Worm (Caenorhabditis elegans) whole organism, L1 larva: Measurements from ENCODE around the gene vrk-1.
A peak's percentile ranks its signal among the peaks of the same experiment; 100 is the strongest.

ENCODE experiments used
- C04F5.9 ChIP-seq: sonication (generic microtip); optimal IDR thresholded peaks from 2 replicates; lab custom pipeline; 2016; ENCODE audit warnings: missing genetic modification characterization, missing compliant biosample characterization
- C16A3.4 ChIP-seq: fragments of 150-350 bp; optimal IDR thresholded peaks from 2 replicates; lab custom pipeline; 2014; ENCODE audit warnings: missing biosample characterization, missing genetic modification characterization
- C34B4.2 ChIP-seq: sonication (generic microtip); optimal IDR thresholded peaks from 2 replicates; lab custom pipeline; 2017; ENCODE audit warnings: mild to moderate bottlenecking, missing genetic modification characterization, missing compliant biosample characterization
- ama-1 ChIP-seq: fragments of 150-350 bp; optimal IDR thresholded peaks from 2 replicates; lab custom pipeline; 2014
- blmp-1 ChIP-seq: fragments of 150-350 bp; optimal IDR thresholded peaks from 2 replicates; lab custom pipeline; 2014; ENCODE audit warnings: missing biosample characterization, missing genetic modification characterization
- ceh-90 ChIP-seq: sonication (generic microtip); optimal IDR thresholded peaks from 2 replicates; lab custom pipeline; 2016; ENCODE audit warnings: missing genetic modification characterization, missing compliant biosample characterization
- ces-1 ChIP-seq: fragments of 150-350 bp; optimal IDR thresholded peaks from 2 replicates; lab custom pipeline; 2014; ENCODE audit warnings: missing biosample characterization, missing genetic modification reagents, missing genetic modification characterization
- dpl-1 ChIP-seq, 3 experiments: fragments of 150-350 bp in 2 of 3; sonication (generic microtip) in 1 of 3; optimal IDR thresholded peaks; 2 replicates each; lab custom pipeline; 2014 to 2017; ENCODE audit warnings: missing biosample characterization in 3 of 3, missing genetic modification characterization in 3 of 3, missing genetic modification reagents in 3 of 3
- dsc-1 ChIP-seq: sonication (generic microtip); optimal IDR thresholded peaks from 2 replicates; lab custom pipeline; 2016; ENCODE audit warnings: mild to moderate bottlenecking, missing genetic modification characterization, missing compliant biosample characterization
- efl-3 ChIP-seq: fragments of 200-800 bp; sonication (Bioruptor generic); optimal IDR thresholded peaks from 2 replicates; lab custom pipeline; 2018; ENCODE audit warnings: mild to moderate bottlenecking, missing genetic modification characterization, missing compliant biosample characterization
- egl-13 ChIP-seq: sonication (generic microtip); optimal IDR thresholded peaks from 2 replicates; lab custom pipeline; 2016; ENCODE audit warnings: missing genotype, missing genetic modification reagents, missing genetic modification characterization, missing compliant biosample characterization
- egl-27 ChIP-seq, 2 experiments: fragments of 150-350 bp in 1 of 2; sonication (generic microtip); optimal IDR thresholded peaks; 3 replicates each; lab custom pipeline; 2017 to 2018; ENCODE audit warnings: missing biosample characterization in 2 of 2, missing genetic modification characterization in 2 of 2, missing genetic modification reagents in 2 of 2
- elt-2 ChIP-seq: sonication (generic microtip); optimal IDR thresholded peaks from 2 replicates; lab custom pipeline; 2016; ENCODE audit warnings: missing genetic modification characterization, mild to moderate bottlenecking, inconsistent platforms, missing compliant biosample characterization, missing genetic modification reagents
- elt-3 ChIP-seq, 6 experiments: fragments of 150-350 bp in 1 of 6; sonication (generic microtip); optimal IDR thresholded peaks; 2 replicates each; lab custom pipeline; 2017 to 2018; ENCODE audit warnings: missing biosample characterization in 6 of 6, missing genetic modification characterization in 6 of 6, inconsistent platforms in 1 of 6
- ets-5 ChIP-seq: fragments of 200-800 bp; sonication (Bioruptor generic); IDR thresholded peaks from 2 replicates; pipeline ENCODE4 v1.3.6; 2022; ENCODE audit warnings: missing genetic modification characterization, missing compliant biosample characterization
- fkh-8 ChIP-seq: sonication (generic microtip); optimal IDR thresholded peaks from 2 replicates; lab custom pipeline; 2016; ENCODE audit warnings: mild to moderate bottlenecking, missing genetic modification characterization, missing compliant biosample characterization
- hlh-17 ChIP-seq: fragments of 200-800 bp; sonication (Bioruptor generic); optimal IDR thresholded peaks from 2 replicates; lab custom pipeline; 2018; ENCODE audit warnings: missing genetic modification characterization, mild to moderate bottlenecking, missing compliant biosample characterization, moderate library complexity, borderline replicate concordance
- hlh-4 ChIP-seq: sonication (generic microtip); optimal IDR thresholded peaks from 2 replicates; lab custom pipeline; 2016; ENCODE audit warnings: mild to moderate bottlenecking, missing genetic modification characterization, missing compliant biosample characterization
- hpl-2 ChIP-seq: fragments of 150-350 bp; optimal IDR thresholded peaks from 2 replicates; lab custom pipeline; 2014; ENCODE audit warnings: missing biosample characterization, missing genetic modification reagents, missing genetic modification characterization
- irx-1 ChIP-seq: sonication (generic microtip); optimal IDR thresholded peaks from 2 replicates; lab custom pipeline; 2016; ENCODE audit warnings: missing genetic modification characterization, missing compliant biosample characterization
- isw-1 ChIP-seq: fragments of 200-800 bp; sonication (Bioruptor generic); IDR thresholded peaks from 2 replicates; pipeline ENCODE4 v1.3.6; 2022; ENCODE audit warnings: missing genetic modification characterization, missing compliant biosample characterization
- jun-1 ChIP-seq: fragments of 150-350 bp; optimal IDR thresholded peaks from 2 replicates; lab custom pipeline; 2014; ENCODE audit warnings: missing biosample characterization, missing genetic modification reagents, missing genetic modification characterization
- lin-13 ChIP-seq: fragments of 150-350 bp; optimal IDR thresholded peaks from 2 replicates; lab custom pipeline; 2014; ENCODE audit warnings: missing biosample characterization, missing genetic modification reagents, missing genetic modification characterization
- lin-14 ChIP-seq: fragments of 200-800 bp; sonication (Bioruptor generic); optimal IDR thresholded peaks from 2 replicates; lab custom pipeline; 2018; ENCODE audit warnings: mild to moderate bottlenecking, missing genetic modification characterization, moderate library complexity, missing compliant biosample characterization
- lin-15B ChIP-seq: fragments of 150-350 bp; sonication (generic microtip); optimal IDR thresholded peaks from 3 replicates; lab custom pipeline; 2014; ENCODE audit warnings: missing biosample characterization, missing genetic modification characterization
- lin-35 ChIP-seq, 2 experiments: fragments of 150-350 bp; optimal IDR thresholded peaks; 2 replicates each; lab custom pipeline; 2014; ENCODE audit warnings: missing biosample characterization in 2 of 2, missing genetic modification characterization in 2 of 2, missing genetic modification reagents in 2 of 2
- lin-39 ChIP-seq: fragments of 150-350 bp; optimal IDR thresholded peaks from 2 replicates; lab custom pipeline; 2014; ENCODE audit warnings: missing biosample characterization, missing genetic modification reagents, missing genetic modification characterization
- lir-3 ChIP-seq: sonication (generic microtip); optimal IDR thresholded peaks from 2 replicates; lab custom pipeline; 2016; ENCODE audit warnings: mild to moderate bottlenecking, missing genetic modification characterization, moderate library complexity, missing compliant biosample characterization; ENCODE audit not compliant: poor library complexity
- mef-2 ChIP-seq: fragments of 150-350 bp; optimal IDR thresholded peaks from 2 replicates; lab custom pipeline; 2014; ENCODE audit warnings: missing biosample characterization, missing genetic modification characterization
- mep-1 ChIP-seq: fragments of 150-350 bp; optimal IDR thresholded peaks from 2 replicates; lab custom pipeline; 2014; ENCODE audit warnings: missing biosample characterization, missing genetic modification characterization
- nhr-11 ChIP-seq: fragments of 150-350 bp; optimal IDR thresholded peaks from 2 replicates; lab custom pipeline; 2014; ENCODE audit warnings: missing biosample characterization, missing genetic modification characterization
- nhr-12 ChIP-seq: sonication (generic microtip); optimal IDR thresholded peaks from 2 replicates; lab custom pipeline; 2017; ENCODE audit warnings: missing biosample characterization, missing genetic modification characterization
- nhr-19 ChIP-seq: fragments of 200-800 bp; sonication (Bioruptor generic); conservative IDR thresholded peaks from 2 replicates; pipeline ENCODE4 v1.3.6; 2022; ENCODE audit warnings: missing genetic modification characterization, missing compliant biosample characterization
- nhr-20 ChIP-seq: sonication (generic microtip); optimal IDR thresholded peaks from 2 replicates; lab custom pipeline; 2016; ENCODE audit warnings: mild to moderate bottlenecking, missing genetic modification characterization, missing compliant biosample characterization
- nhr-237 ChIP-seq: fragments of 150-350 bp; optimal IDR thresholded peaks from 2 replicates; lab custom pipeline; 2014; ENCODE audit warnings: missing biosample characterization, missing genetic modification characterization
- nhr-28 ChIP-seq: fragments of 150-350 bp; optimal IDR thresholded peaks from 2 replicates; lab custom pipeline; 2014; ENCODE audit warnings: missing biosample characterization, missing genetic modification characterization
- nhr-77 ChIP-seq: fragments of 150-350 bp; optimal IDR thresholded peaks from 2 replicates; lab custom pipeline; 2014; ENCODE audit warnings: missing biosample characterization, missing genetic modification characterization
- nhr-84 ChIP-seq: sonication (generic microtip); optimal IDR thresholded peaks from 2 replicates; lab custom pipeline; 2017; ENCODE audit warnings: missing biosample characterization, missing genetic modification characterization
- nhr-85 ChIP-seq: sonication (generic microtip); peaks from one replicate; lab custom pipeline; 2016; ENCODE audit warnings: missing genetic modification characterization, inconsistent platforms, missing compliant biosample characterization
- pax-3 ChIP-seq: fragments of 200-800 bp; sonication (Bioruptor generic); optimal IDR thresholded peaks from 2 replicates; lab custom pipeline; 2018; ENCODE audit warnings: mild to moderate bottlenecking, missing genetic modification characterization, moderate library complexity, missing compliant biosample characterization
- rnt-1 ChIP-seq: sonication (generic microtip); optimal IDR thresholded peaks from 2 replicates; lab custom pipeline; 2016; ENCODE audit warnings: mild to moderate bottlenecking, missing genetic modification characterization, moderate library complexity, missing compliant biosample characterization
- skn-1 ChIP-seq: fragments of 150-350 bp; optimal IDR thresholded peaks from 2 replicates; lab custom pipeline; 2014; ENCODE audit warnings: missing biosample characterization, missing genetic modification characterization
- snpc-4 ChIP-seq: fragments of 150-350 bp; optimal IDR thresholded peaks from 2 replicates; lab custom pipeline; 2014; ENCODE audit warnings: missing biosample characterization, missing genetic modification characterization
- snu-23 ChIP-seq: sonication (generic microtip); optimal IDR thresholded peaks from 2 replicates; lab custom pipeline; 2016; ENCODE audit warnings: missing genetic modification characterization, missing compliant biosample characterization
- sptf-1 ChIP-seq: fragments of 150-350 bp; optimal IDR thresholded peaks from 2 replicates; lab custom pipeline; 2014; ENCODE audit warnings: missing biosample characterization, missing genetic modification characterization
- swsn-7 ChIP-seq: sonication (generic microtip); optimal IDR thresholded peaks from 2 replicates; lab custom pipeline; 2016; ENCODE audit warnings: missing genetic modification characterization, missing compliant biosample characterization
- tbx-2 ChIP-seq: sonication (generic microtip); optimal IDR thresholded peaks from 2 replicates; lab custom pipeline; 2016; ENCODE audit warnings: missing genetic modification characterization, missing compliant biosample characterization
- tlp-1 ChIP-seq: fragments of 150-350 bp; optimal IDR thresholded peaks from 2 replicates; lab custom pipeline; 2014; ENCODE audit warnings: missing biosample characterization, missing genetic modification characterization
- unc-130 ChIP-seq: fragments of 150-350 bp; optimal IDR thresholded peaks from 2 replicates; lab custom pipeline; 2017; ENCODE audit warnings: missing biosample characterization, missing genetic modification characterization, inconsistent platforms
- unc-30 ChIP-seq: sonication (generic microtip); optimal IDR thresholded peaks from 2 replicates; lab custom pipeline; 2017; ENCODE audit warnings: missing biosample characterization, missing genetic modification characterization
- unc-98 ChIP-seq: fragments of 200-800 bp; sonication (Bioruptor generic); IDR thresholded peaks from 2 replicates; pipeline ENCODE4 v1.3.6; 2022; ENCODE audit warnings: missing genetic modification characterization, missing compliant biosample characterization
- vab-15 ChIP-seq: sonication (generic microtip); optimal IDR thresholded peaks from 2 replicates; lab custom pipeline; 2017; ENCODE audit warnings: missing genotype, mild to moderate bottlenecking, missing genetic modification characterization, missing compliant biosample characterization
- xbp-1 ChIP-seq: sonication (generic microtip); optimal IDR thresholded peaks from 2 replicates; lab custom pipeline; 2016; ENCODE audit warnings: missing genetic modification characterization, missing compliant biosample characterization
- ztf-11 ChIP-seq, 2 experiments: sonication (generic microtip); optimal IDR thresholded peaks; 2 replicates each; lab custom pipeline; 2016 to 2017; ENCODE audit warnings: missing genetic modification characterization in 2 of 2, missing biosample characterization in 1 of 2, missing compliant biosample characterization in 1 of 2
- ztf-4 ChIP-seq: fragments of 150-350 bp; optimal IDR thresholded peaks from 2 replicates; lab custom pipeline; 2014; ENCODE audit warnings: missing biosample characterization, missing genetic modification characterization

Gene vrk-1

ce11 chrII:5874130-5874529 is 47.6 kb upstream of the vrk-1 start:
- no peak for TF ChIP-seq snpc-4 (tag; lab: Kevin White, UChicago)
- TF ChIP-seq nhr-237 (tag; lab: Kevin White, UChicago): no peak
- no peak for TF ChIP-seq ztf-11 (tag; optimal IDR thresholded peaks at IDR 0.05; lab: Kevin White, UChicago)
- peak; percentile 98 for TF ChIP-seq blmp-1
- peak; percentile 90 for TF ChIP-seq nhr-85 (tag; lab: Kevin White, UChicago)
- TF ChIP-seq vab-15 (tag; lab: Kevin White, UChicago): no peak
- TF ChIP-seq skn-1 (tag; lab: Kevin White, UChicago): no peak
- TF ChIP-seq mep-1 (tag; lab: Kevin White, UChicago): peak; percentile 82
- TF ChIP-seq nhr-77: no peak
- TF ChIP-seq lin-13 (GFP tag; lab: Kevin White, UChicago): peak; percentile 1
- peak; percentile 36 for TF ChIP-seq dsc-1
- no peak for TF ChIP-seq ztf-4
- no peak for TF ChIP-seq jun-1
- TF ChIP-seq efl-3 (GFP tag; lab: Kevin White, UChicago): no peak
- no peak for TF ChIP-seq lin-39 (tag; lab: Kevin White, UChicago)
- TF ChIP-seq lir-3 (tag; lab: Kevin White, UChicago): peak; percentile 4
- TF ChIP-seq tlp-1 (tag; lab: Kevin White, UChicago): no peak
- TF ChIP-seq rnt-1 (tag; lab: Kevin White, UChicago): peak; percentile 40
- TF ChIP-seq lin-35 (GFP tag; optimal IDR thresholded peaks at IDR 0.05; lab: Kevin White, UChicago): peak; percentile 17 to 74
- no peak for TF ChIP-seq isw-1
- TF ChIP-seq C34B4.2 (tag; lab: Kevin White, UChicago): no peak
- TF ChIP-seq swsn-7 (tag; lab: Kevin White, UChicago): no peak
- no peak for TF ChIP-seq tbx-2
- TF ChIP-seq elt-3 (tag; optimal IDR thresholded peaks at IDR 0.05; lab: Kevin White, UChicago): peak in 2 of 6 experiments; percentile 31 to 64
- peak; percentile 43 for TF ChIP-seq unc-130
- TF ChIP-seq egl-13 (tag; lab: Kevin White, UChicago): no peak
- no peak for TF ChIP-seq ama-1 (lab: Kevin White, UChicago)
- TF ChIP-seq nhr-12 (tag; lab: Kevin White, UChicago): no peak
- TF ChIP-seq lin-15B: no peak
- no peak for TF ChIP-seq nhr-11
- TF ChIP-seq xbp-1 (tag; lab: Kevin White, UChicago): no peak
- TF ChIP-seq unc-30 (tag; lab: Kevin White, UChicago): no peak
- no peak for TF ChIP-seq hlh-17
- peak; percentile 23 for TF ChIP-seq fkh-8
- peak; percentile 70 for TF ChIP-seq snu-23 (GFP tag; lab: Kevin White, UChicago)
- peak; percentile 58 for TF ChIP-seq C16A3.4
- no peak for TF ChIP-seq mef-2 (tag; lab: Kevin White, UChicago)
- TF ChIP-seq egl-27 (tag; optimal IDR thresholded peaks at IDR 0.05; lab: Kevin White, UChicago): no peak
- TF ChIP-seq nhr-84 (tag; lab: Kevin White, UChicago): no peak
- peak in 2 of 3 experiments; percentile 33 to 39 for TF ChIP-seq dpl-1 (GFP tag; optimal IDR thresholded peaks at IDR 0.05; lab: Kevin White, UChicago)
- no peak for TF ChIP-seq pax-3 (tag; lab: Kevin White, UChicago)
- no peak for TF ChIP-seq nhr-28 (tag; lab: Kevin White, UChicago)
- no peak for TF ChIP-seq ces-1
- TF ChIP-seq ceh-90 (tag; lab: Kevin White, UChicago): no peak
- peak; percentile 47; the same call in 1 of the 2 replicates for TF ChIP-seq nhr-19 (GFP tag; lab: Robert Waterston, UW)
- peak; percentile 79 for TF ChIP-seq lin-14 (GFP tag; lab: Kevin White, UChicago)
- no peak for TF ChIP-seq hpl-2
- peak; percentile 16 for TF ChIP-seq irx-1 (tag; lab: Kevin White, UChicago)
- TF ChIP-seq unc-98: no peak
- TF ChIP-seq sptf-1 (tag; lab: Kevin White, UChicago): no peak
- no peak for TF ChIP-seq elt-2 (tag; lab: Kevin White, UChicago)
- TF ChIP-seq ets-5: no peak
- TF ChIP-seq nhr-20 (tag; lab: Kevin White, UChicago): peak; percentile 77
- no peak for TF ChIP-seq C04F5.9
- TF ChIP-seq hlh-4: no peak
